Worm (Caenorhabditis elegans): Measurements from ENCODE around the gene F47B7.2.

DNA sequence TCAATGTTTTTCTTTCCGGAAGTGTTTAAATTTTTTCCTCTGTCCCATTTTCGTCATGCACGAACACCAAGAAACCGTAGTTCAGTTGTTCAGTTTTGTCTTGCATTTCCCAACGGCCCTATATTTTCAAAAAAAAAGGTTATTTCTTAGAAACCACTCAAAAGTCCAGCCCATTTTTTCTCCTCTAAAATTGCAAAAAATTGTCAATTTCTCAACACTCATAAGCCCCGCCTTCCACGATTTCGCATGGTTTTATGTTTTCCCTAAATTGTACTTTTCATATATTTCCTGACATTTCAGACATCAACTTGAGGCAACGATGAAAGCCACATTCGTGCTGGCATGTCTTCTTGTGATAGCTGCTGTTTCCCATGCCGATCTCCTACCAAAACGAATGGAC lies 45.3 kb upstream of the F47B7.2 start, which contains the start of gene nlp-1:
- TF ChIP-seq ama-1 (optimal IDR thresholded peaks at IDR 0.05) (no peak), fkh-10 (GFP tag; optimal IDR thresholded peaks at IDR 0.05) (no peak), elt-3 (tag; optimal IDR thresholded peaks at IDR 0.05) (no peak), R02D3.7 (tag; optimal IDR thresholded peaks at IDR 0.05) (no peak), lin-15B (tag; optimal IDR thresholded peaks at IDR 0.05) (no peak), unc-39 (tag; optimal IDR thresholded peaks at IDR 0.05) (no peak), nhr-76 (tag; optimal IDR thresholded peaks at IDR 0.05) (no peak), nhr-77 (tag; optimal IDR thresholded peaks at IDR 0.05) (no peak)

Measured in whole organism, L3 larva.